Fruit fly (Drosophila melanogaster) whole organism, embryonic: Measurements from ENCODE around the gene smg.
A peak's percentile ranks its signal among the peaks of the same experiment; 100 is the strongest.

Experiments used
- Abd-B ChIP-seq: fragments of 200-800 bp; sonication (Bioruptor generic); optimal IDR thresholded peaks from 2 replicates; lab custom pipeline; 2018; ENCODE audit warnings: missing biosample characterization, mild to moderate bottlenecking, missing genetic modification characterization, moderate library complexity
- CG10209 ChIP-seq: fragments of 200-800 bp; sonication (Bioruptor generic); optimal IDR thresholded peaks from 3 replicates; lab custom pipeline; 2017; ENCODE audit warnings: missing biosample characterization, mild to moderate bottlenecking, missing genetic modification characterization, missing genetic modification reagents
- CG10274 ChIP-seq: fragments of 200-800 bp; sonication (Bioruptor generic); optimal IDR thresholded peaks from 3 replicates; lab custom pipeline; 2017; ENCODE audit warnings: missing biosample characterization, mild to moderate bottlenecking, missing genetic modification characterization
- CG10431 ChIP-seq: fragments of 200-800 bp; sonication (Bioruptor generic); optimal IDR thresholded peaks from 3 replicates; lab custom pipeline; 2018; ENCODE audit warnings: missing biosample characterization, mild to moderate bottlenecking, missing genetic modification characterization
- CG12219 ChIP-seq: fragments of 200-800 bp; sonication (Bioruptor generic); optimal IDR thresholded peaks from 3 replicates; lab custom pipeline; 2018; ENCODE audit warnings: missing biosample characterization, mild to moderate bottlenecking, missing genetic modification characterization
- CG13624 ChIP-seq: fragments of 200-800 bp; sonication (Bioruptor generic); optimal IDR thresholded peaks from 2 replicates; lab custom pipeline; 2016; ENCODE audit warnings: missing biosample characterization, missing genetic modification characterization
- CG17568 ChIP-seq: fragments of 200-800 bp; sonication (Bioruptor generic); optimal IDR thresholded peaks from 2 replicates; lab custom pipeline; 2018; ENCODE audit warnings: missing biosample characterization, mild to moderate bottlenecking, missing genetic modification characterization, moderate library complexity
- CG18476 ChIP-seq: fragments of 200-800 bp; sonication (Bioruptor generic); optimal IDR thresholded peaks from 2 replicates; lab custom pipeline; 2016; ENCODE audit warnings: missing biosample characterization, mild to moderate bottlenecking, missing genetic modification characterization
- CG31441 ChIP-seq: fragments of 200-800 bp; sonication (Bioruptor generic); IDR thresholded peaks from 2 replicates; pipeline ENCODE4 v1.3.6; 2022; ENCODE audit warnings: missing biosample characterization, missing genetic modification characterization
- CG3995 ChIP-seq: fragments of 200-800 bp; sonication (Bioruptor generic); optimal IDR thresholded peaks from 3 replicates; lab custom pipeline; 2016; ENCODE audit warnings: missing biosample characterization, missing genetic modification characterization
- CG42726 ChIP-seq: fragments of 200-800 bp; sonication (Bioruptor generic); IDR thresholded peaks from 2 replicates; pipeline ENCODE4 v1.3.6; 2022; ENCODE audit warnings: missing biosample characterization, missing genetic modification characterization; ENCODE audit not compliant: partially characterized antibody
- CG4360 ChIP-seq: fragments of 200-800 bp; sonication (Bioruptor generic); IDR thresholded peaks from 2 replicates; pipeline ENCODE4 v1.3.6; 2022; ENCODE audit warnings: missing biosample characterization, missing genetic modification characterization
- CG43689 ChIP-seq: fragments of 200-800 bp; sonication (Bioruptor generic); IDR thresholded peaks from 2 replicates; pipeline ENCODE4 v1.3.6; 2022; ENCODE audit warnings: missing biosample characterization, missing genetic modification characterization
- CG7745 ChIP-seq: fragments of 200-800 bp; sonication (Bioruptor generic); optimal IDR thresholded peaks from 2 replicates; lab custom pipeline; 2018; ENCODE audit warnings: missing biosample characterization, mild to moderate bottlenecking, missing genetic modification characterization, moderate library complexity
- CG7987 ChIP-seq: fragments of 200-800 bp; sonication (Bioruptor generic); optimal IDR thresholded peaks from 2 replicates; lab custom pipeline; 2018; ENCODE audit warnings: missing biosample characterization, mild to moderate bottlenecking, missing genetic modification characterization, moderate library complexity
- CoRest ChIP-seq: fragments of 200-800 bp; sonication (Bioruptor generic); optimal IDR thresholded peaks from 3 replicates; lab custom pipeline; 2018; ENCODE audit warnings: missing biosample characterization, mild to moderate bottlenecking, missing genetic modification characterization, moderate library complexity
- Dfd ChIP-seq, 2 experiments: fragments of >200 bp; optimal IDR thresholded peaks; 2 replicates each; lab custom pipeline; 2017; ENCODE audit warnings: missing biosample characterization in 2 of 2, missing genetic modification characterization in 2 of 2
- Dref ChIP-seq: fragments of 200-800 bp; sonication (Bioruptor generic); IDR thresholded peaks from 2 replicates; pipeline ENCODE4 v1.3.6; 2022; ENCODE audit warnings: missing biosample characterization, missing genetic modification characterization
- Fer2 ChIP-seq: fragments of 200-800 bp; sonication (Bioruptor generic); optimal IDR thresholded peaks from 2 replicates; lab custom pipeline; 2018; ENCODE audit warnings: missing biosample characterization, mild to moderate bottlenecking, missing genetic modification characterization, moderate library complexity
- HLH3B ChIP-seq: fragments of 200-800 bp; sonication (Bioruptor generic); IDR thresholded peaks from 2 replicates; pipeline ENCODE4 v1.3.6; 2022; ENCODE audit warnings: missing biosample characterization, missing genetic modification characterization
- HLH4C ChIP-seq: fragments of 200-800 bp; sonication (Bioruptor generic); IDR thresholded peaks from 3 replicates; pipeline ENCODE4 v1.3.6; 2022; ENCODE audit warnings: missing biosample characterization, missing genetic modification characterization; ENCODE audit not compliant: partially characterized antibody
- MTF-1 ChIP-seq: fragments of 200-800 bp; sonication (Bioruptor generic); optimal IDR thresholded peaks from 2 replicates; lab custom pipeline; 2018; ENCODE audit warnings: missing biosample characterization, mild to moderate bottlenecking, missing genetic modification characterization, borderline replicate concordance
- Med ChIP-seq: fragments of 200-800 bp; sonication (Bioruptor generic); peaks from one replicate; lab custom pipeline; 2016; ENCODE audit warnings: missing biosample characterization, missing genetic modification characterization, mild to moderate bottlenecking, inconsistent platforms, moderate library complexity
- Mes4 ChIP-seq: fragments of 200-800 bp; sonication (Bioruptor generic); optimal IDR thresholded peaks from 2 replicates; lab custom pipeline; 2016; ENCODE audit warnings: missing biosample characterization, missing genetic modification characterization
- Nf-YC ChIP-seq: fragments of 200-800 bp; optimal IDR thresholded peaks from 3 replicates; lab custom pipeline; 2019; ENCODE audit warnings: missing biosample characterization, mild to moderate bottlenecking, missing genetic modification characterization, moderate library complexity
- Spps ChIP-seq: fragments of 200-800 bp; sonication (Bioruptor generic); optimal IDR thresholded peaks from 2 replicates; lab custom pipeline; 2018; ENCODE audit warnings: missing biosample characterization, mild to moderate bottlenecking, missing genetic modification characterization
- Vsx1 ChIP-seq: fragments of 200-800 bp; sonication (Bioruptor generic); optimal IDR thresholded peaks from 2 replicates; lab custom pipeline; 2017; ENCODE audit warnings: missing biosample characterization, mild to moderate bottlenecking, missing genetic modification characterization, missing genetic modification reagents
- abd-A ChIP-seq: fragments of 200-800 bp; sonication (Bioruptor generic); optimal IDR thresholded peaks from 3 replicates; lab custom pipeline; 2019; ENCODE audit warnings: missing biosample characterization, mild to moderate bottlenecking, missing genetic modification characterization, moderate library complexity
- ac ChIP-seq: fragments of 200-800 bp; sonication (Bioruptor generic); optimal IDR thresholded peaks from 3 replicates; lab custom pipeline; 2017; ENCODE audit warnings: missing biosample characterization, mild to moderate bottlenecking, missing genetic modification characterization
- amos ChIP-seq: fragments of 200-800 bp; sonication (Bioruptor generic); IDR thresholded peaks from 2 replicates; pipeline ENCODE4 v1.3.6; 2022; ENCODE audit warnings: missing biosample characterization, missing genetic modification characterization; ENCODE audit not compliant: partially characterized antibody
- ap ChIP-seq: fragments of 200-800 bp; sonication (Bioruptor generic); IDR thresholded peaks from 2 replicates; pipeline ENCODE4 v1.3.6; 2022; ENCODE audit warnings: missing biosample characterization, missing genetic modification characterization
- chif ChIP-seq, 2 experiments: fragments of 200-800 bp; sonication (Bioruptor generic); optimal IDR thresholded peaks; 3 replicates each; lab custom pipeline; 2016; ENCODE audit warnings: missing biosample characterization in 2 of 2, missing genetic modification characterization in 2 of 2
- chinmo ChIP-seq: fragments of 200-800 bp; sonication (Bioruptor generic); IDR thresholded peaks from 4 replicates; pipeline ENCODE4 v1.3.6; 2022; ENCODE audit warnings: missing biosample characterization, missing genetic modification characterization; ENCODE audit not compliant: partially characterized antibody
- corto ChIP-seq: fragments of 200-800 bp; sonication (Bioruptor generic); optimal IDR thresholded peaks from 2 replicates; lab custom pipeline; 2016; ENCODE audit warnings: missing biosample characterization, mild to moderate bottlenecking, missing genetic modification characterization, moderate library complexity
- esg ChIP-seq: fragments of 200-800 bp; sonication (Bioruptor generic); conservative IDR thresholded peaks from 2 replicates; pipeline ENCODE4 v1.3.6; 2022; ENCODE audit warnings: missing biosample characterization, missing genetic modification characterization
- grn ChIP-seq: fragments of 200-800 bp; sonication (Bioruptor generic); optimal IDR thresholded peaks from 3 replicates; lab custom pipeline; 2017; ENCODE audit warnings: missing biosample characterization, missing genetic modification characterization
- gro ChIP-seq: fragments of 200-800 bp; sonication (Bioruptor generic); optimal IDR thresholded peaks from 2 replicates; lab custom pipeline; 2016; ENCODE audit warnings: missing biosample characterization, missing genetic modification characterization
- gt ChIP-seq: fragments of 200-800 bp; sonication (Bioruptor generic); IDR thresholded peaks from 2 replicates; pipeline ENCODE4 v1.3.6; 2022; ENCODE audit warnings: missing biosample characterization, missing genetic modification characterization
- jumu ChIP-seq: fragments of 200-800 bp; sonication (Bioruptor generic); optimal IDR thresholded peaks from 3 replicates; lab custom pipeline; 2016; ENCODE audit warnings: missing biosample characterization, missing genetic modification characterization
- knrl ChIP-seq: fragments of 200-800 bp; sonication (Bioruptor generic); IDR thresholded peaks from 3 replicates; pipeline ENCODE4 v1.3.6; 2022; ENCODE audit warnings: missing biosample characterization, missing genetic modification characterization; ENCODE audit not compliant: partially characterized antibody
- lilli ChIP-seq: fragments of 200-800 bp; sonication (Bioruptor generic); optimal IDR thresholded peaks from 3 replicates; lab custom pipeline; 2016; ENCODE audit warnings: missing biosample characterization, missing genetic modification characterization
- luna ChIP-seq: fragments of 200-800 bp; sonication (Bioruptor generic); optimal IDR thresholded peaks from 2 replicates; lab custom pipeline; 2016; ENCODE audit warnings: missing biosample characterization, missing genetic modification characterization
- mirr ChIP-seq: fragments of 200-800 bp; sonication (Bioruptor generic); optimal IDR thresholded peaks from 3 replicates; lab custom pipeline; 2018; ENCODE audit warnings: missing biosample characterization, mild to moderate bottlenecking, missing genetic modification characterization
- sim ChIP-seq: fragments of 200-800 bp; sonication (Bioruptor generic); IDR thresholded peaks from 2 replicates; pipeline ENCODE4 v1.3.6; 2022; ENCODE audit warnings: missing biosample characterization, missing genetic modification characterization
- sna ChIP-seq: fragments of 200-800 bp; sonication (Bioruptor generic); IDR thresholded peaks from 2 replicates; pipeline ENCODE4 v1.3.6; 2022; ENCODE audit warnings: missing biosample characterization, missing genetic modification characterization; ENCODE audit not compliant: partially characterized antibody
- sqz ChIP-seq: fragments of 200-800 bp; sonication (Bioruptor generic); optimal IDR thresholded peaks from 3 replicates; lab custom pipeline; 2018; ENCODE audit warnings: missing biosample characterization, mild to moderate bottlenecking, missing genetic modification characterization
- usp ChIP-seq: fragments of >200 bp; optimal IDR thresholded peaks from 2 replicates; lab custom pipeline; 2017; ENCODE audit warnings: missing biosample characterization, missing genetic modification characterization
- wek ChIP-seq: fragments of 200-800 bp; sonication (Bioruptor generic); optimal IDR thresholded peaks from 3 replicates; lab custom pipeline; 2018; ENCODE audit warnings: missing biosample characterization, mild to moderate bottlenecking, missing genetic modification characterization, moderate library complexity
- z ChIP-seq: fragments of 200-800 bp; sonication (Bioruptor generic); IDR thresholded peaks from 3 replicates; pipeline ENCODE4 v1.3.6; 2022; ENCODE audit warnings: missing biosample characterization, missing genetic modification characterization

smg gene

DNA sequence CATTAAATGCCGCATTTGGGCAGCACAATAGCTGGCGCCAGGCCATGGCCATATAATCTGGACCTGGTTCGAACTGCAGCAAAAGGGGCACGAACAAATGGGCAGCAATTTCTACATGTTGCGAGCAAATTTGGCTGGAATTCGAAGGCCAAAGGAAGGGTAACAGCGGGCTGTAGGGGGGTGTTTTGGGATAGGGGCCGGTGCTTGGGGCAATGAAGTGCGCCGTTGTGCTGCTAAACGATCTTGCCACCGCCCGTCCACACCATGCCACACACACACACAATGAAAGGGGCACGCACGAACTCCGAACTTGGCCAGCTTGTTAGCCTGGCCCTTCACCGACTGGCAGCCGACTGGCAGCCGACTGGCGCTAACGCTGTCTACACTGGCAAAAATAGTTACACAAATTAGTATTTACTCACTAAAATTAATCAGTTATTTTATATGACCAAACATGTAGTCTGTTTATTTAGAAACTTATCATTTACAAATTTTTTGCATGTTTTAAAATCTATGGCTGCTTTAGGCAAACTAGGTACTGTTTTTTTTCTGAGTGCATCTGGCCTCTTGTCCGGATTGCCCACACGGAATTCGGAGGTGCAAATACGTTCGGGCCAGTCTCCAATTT lies 36.3 kb upstream of the smg start (continued):
- TF ChIP-seq knrl (GFP tag; lab: Robert Waterston, UW) (no peak), CG43689 (GFP tag; lab: Robert Waterston, UW) (peak; percentile 59; the same call in 1 of the 2 replicates), lilli (GFP tag; lab: Kevin White, UChicago) (peak; percentile 22), gro (GFP tag; lab: Kevin White, UChicago) (no peak), usp (GFP tag; lab: Kevin White, UChicago) (no peak), chinmo (GFP tag; lab: Robert Waterston, UW) (no peak), MTF-1 (peak; percentile 54), sqz (peak; percentile 45), Dref (GFP tag; lab: Robert Waterston, UW) (no peak), Fer2 (no peak), CG10274 (peak; percentile 8), ap (peak; percentile 59), gt (GFP tag; lab: Robert Waterston, UW) (no peak), HLH4C (GFP tag; lab: Robert Waterston, UW) (no peak), HLH3B (peak; percentile 74), CG18476 (GFP tag; lab: Kevin White, UChicago) (peak; percentile 73), CG12219 (GFP tag; lab: Kevin White, UChicago) (no peak), CG10209 (GFP tag; lab: Kevin White, UChicago) (peak; percentile 41), grn (GFP tag; lab: Kevin White, UChicago) (no peak), abd-A (no peak), Dfd (GFP tag; optimal IDR thresholded peaks at IDR 0.05; lab: Kevin White, UChicago) (no peak), amos (GFP tag; lab: Robert Waterston, UW) (no peak), Nf-YC (no peak), CG4360 (GFP tag; lab: Robert Waterston, UW) (peak; percentile 25; the same call in 1 of the 2 replicates), CG7745 (tag; lab: Kevin White, UChicago) (no peak), jumu (GFP tag; lab: Kevin White, UChicago) (no peak), Spps (tag; lab: Kevin White, UChicago) (peak; percentile 85), CG10431 (GFP tag; lab: Kevin White, UChicago) (no peak), z (GFP tag; lab: Robert Waterston, UW) (peak; percentile 53; the same call in 1 of the 3 replicates), CG31441 (GFP tag; lab: Robert Waterston, UW) (peak; percentile 57), sim (GFP tag; lab: Robert Waterston, UW) (peak; percentile 63; the same call in 1 of the 2 replicates), Vsx1 (GFP tag; lab: Kevin White, UChicago) (no peak), mirr (no peak), CoRest (tag; lab: Kevin White, UChicago) (peak; percentile 53), ac (GFP tag; lab: Kevin White, UChicago) (peak; percentile 37), Abd-B (GFP tag; lab: Kevin White, UChicago) (no peak), Mes4 (GFP tag; lab: Kevin White, UChicago) (peak; percentile 23), corto (GFP tag; lab: Kevin White, UChicago) (peak; percentile 28), CG7987 (GFP tag; lab: Kevin White, UChicago) (no peak), esg (GFP tag; lab: Robert Waterston, UW) (peak; percentile 57), CG13624 (no peak), CG3995 (GFP tag; lab: Kevin White, UChicago) (no peak), sna (GFP tag; lab: Robert Waterston, UW) (no peak), CG42726 (GFP tag; lab: Robert Waterston, UW) (no peak), luna (GFP tag; lab: Kevin White, UChicago) (no peak), wek (GFP tag; lab: Kevin White, UChicago) (no peak), chif (GFP tag; optimal IDR thresholded peaks at IDR 0.05; lab: Kevin White, UChicago) (peak; percentile 43 to 60), Med (GFP tag; lab: Kevin White, UChicago) (peak; percentile 85), CG17568 (GFP tag; lab: Kevin White, UChicago) (no peak)
